Fruit fly (Drosophila melanogaster) whole organism, embryonic: Measurements from ENCODE around the gene CG11342.

Experiments used
- CG10543 ChIP-seq: fragments of 200-800 bp; sonication (Bioruptor generic); optimal IDR thresholded peaks from 3 replicates; lab custom pipeline; 2017; ENCODE audit warnings: missing biosample characterization, mild to moderate bottlenecking, missing genetic modification characterization, moderate library complexity
- CG10979 ChIP-seq: fragments of 200-800 bp; sonication (Bioruptor generic); optimal IDR thresholded peaks from 2 replicates; lab custom pipeline; 2018; ENCODE audit warnings: missing biosample characterization, mild to moderate bottlenecking, missing genetic modification characterization, moderate library complexity
- CG11398 ChIP-seq: fragments of 200-800 bp; sonication (Bioruptor generic); optimal IDR thresholded peaks from 2 replicates; lab custom pipeline; 2016; ENCODE audit warnings: missing biosample characterization, missing genetic modification characterization
- CG12769 ChIP-seq: fragments of 200-800 bp; sonication (Bioruptor generic); optimal IDR thresholded peaks from 2 replicates; lab custom pipeline; 2019; ENCODE audit warnings: missing biosample characterization, mild to moderate bottlenecking, missing genetic modification characterization, moderate library complexity
- CG13894 ChIP-seq: fragments of 200-800 bp; sonication (Bioruptor generic); optimal IDR thresholded peaks from 3 replicates; lab custom pipeline; 2018; ENCODE audit warnings: missing biosample characterization, mild to moderate bottlenecking, missing genetic modification characterization, moderate library complexity
- CG14860 ChIP-seq: fragments of 200-800 bp; sonication (Bioruptor generic); IDR thresholded peaks from 3 replicates; pipeline ENCODE4 v1.3.6; 2022; ENCODE audit warnings: missing biosample characterization, missing genetic modification characterization; ENCODE audit not compliant: partially characterized antibody
- CG15479 ChIP-seq: fragments of 200-800 bp; sonication (Bioruptor generic); optimal IDR thresholded peaks from 3 replicates; lab custom pipeline; 2019; ENCODE audit warnings: missing biosample characterization, mild to moderate bottlenecking, missing genetic modification characterization, moderate library complexity
- CG15514 ChIP-seq: fragments of 200-800 bp; sonication (Bioruptor generic); optimal IDR thresholded peaks from 3 replicates; lab custom pipeline; 2017; ENCODE audit warnings: missing biosample characterization, missing genetic modification characterization, mild to moderate bottlenecking, moderate library complexity, missing genetic modification reagents
- CG17328 ChIP-seq: fragments of 200-800 bp; sonication (Bioruptor generic); IDR thresholded peaks from 2 replicates; pipeline ENCODE4 v1.3.6; 2022; ENCODE audit warnings: missing biosample characterization, missing genetic modification characterization
- CG17361 ChIP-seq: fragments of 200-800 bp; sonication (Bioruptor generic); IDR thresholded peaks from 3 replicates; pipeline ENCODE4 v1.3.6; 2022; ENCODE audit warnings: missing biosample characterization, missing genetic modification characterization
- CG18599 ChIP-seq: fragments of 200-800 bp; sonication (Bioruptor generic); optimal IDR thresholded peaks from 3 replicates; lab custom pipeline; 2017; ENCODE audit warnings: missing biosample characterization, missing genetic modification characterization, mild to moderate bottlenecking, moderate library complexity, missing genetic modification reagents
- CG2678 ChIP-seq: fragments of 200-800 bp; sonication (Bioruptor generic); optimal IDR thresholded peaks from 3 replicates; lab custom pipeline; 2019; ENCODE audit warnings: missing biosample characterization, mild to moderate bottlenecking, missing genetic modification characterization, moderate library complexity
- CG34376 ChIP-seq: fragments of 200-800 bp; sonication (Bioruptor generic); optimal IDR thresholded peaks from 2 replicates; lab custom pipeline; 2018; ENCODE audit warnings: missing biosample characterization, mild to moderate bottlenecking, missing genetic modification characterization
- CG8290 ChIP-seq, 3 experiments: fragments of 200-800 bp; sonication (Bioruptor generic); optimal IDR thresholded peaks; 2 replicates each; lab custom pipeline; 2016 to 2019; ENCODE audit warnings: missing biosample characterization in 3 of 3, missing genetic modification characterization in 3 of 3, mild to moderate bottlenecking in 2 of 3, moderate library complexity in 1 of 3
- CG9817 ChIP-seq: fragments of 200-800 bp; sonication (Bioruptor generic); optimal IDR thresholded peaks from 2 replicates; lab custom pipeline; 2018; ENCODE audit warnings: missing biosample characterization, mild to moderate bottlenecking, missing genetic modification characterization, moderate library complexity
- CG9876 ChIP-seq: fragments of 200-800 bp; sonication (Bioruptor generic); optimal IDR thresholded peaks from 2 replicates; lab custom pipeline; 2016; ENCODE audit warnings: missing biosample characterization, missing genetic modification characterization
- Ets65A ChIP-seq: fragments of 200-800 bp; sonication (Bioruptor generic); peaks from one replicate; lab custom pipeline; 2016; ENCODE audit warnings: missing biosample characterization, missing genetic modification characterization
- Fer1 ChIP-seq: fragments of 200-800 bp; sonication (Bioruptor generic); optimal IDR thresholded peaks from 2 replicates; lab custom pipeline; 2017; ENCODE audit warnings: missing biosample characterization, mild to moderate bottlenecking, missing genetic modification characterization
- HLH3B ChIP-seq: fragments of 200-800 bp; sonication (Bioruptor generic); IDR thresholded peaks from 2 replicates; pipeline ENCODE4 v1.3.6; 2022; ENCODE audit warnings: missing biosample characterization, missing genetic modification characterization
- HmgZ ChIP-seq: fragments of 200-800 bp; sonication (Bioruptor generic); optimal IDR thresholded peaks from 2 replicates; lab custom pipeline; 2018; ENCODE audit warnings: missing biosample characterization, mild to moderate bottlenecking, missing genetic modification characterization
- Med ChIP-seq: fragments of 200-800 bp; sonication (Bioruptor generic); peaks from one replicate; lab custom pipeline; 2016; ENCODE audit warnings: missing biosample characterization, missing genetic modification characterization, mild to moderate bottlenecking, inconsistent platforms, moderate library complexity
- NFAT ChIP-seq: fragments of 200-800 bp; sonication (Bioruptor generic); IDR thresholded peaks from 2 replicates; pipeline ENCODE4 v1.3.6; 2022; ENCODE audit warnings: missing biosample characterization, missing genetic modification characterization
- Oaz ChIP-seq: fragments of 200-800 bp; sonication (Bioruptor generic); IDR thresholded peaks from 2 replicates; pipeline ENCODE4 v1.3.6; 2022; ENCODE audit warnings: missing biosample characterization, missing genetic modification characterization
- Pdp1 ChIP-seq, 2 experiments: fragments of 200-800 bp; sonication (Bioruptor generic); optimal IDR thresholded peaks; 3 replicates each; lab custom pipeline; 2016; ENCODE audit warnings: missing biosample characterization in 2 of 2, missing genetic modification characterization in 2 of 2, mild to moderate bottlenecking in 1 of 2, moderate library complexity in 1 of 2
- YL-1 ChIP-seq: fragments of 200-800 bp; sonication (Bioruptor generic); optimal IDR thresholded peaks from 3 replicates; lab custom pipeline; 2017; ENCODE audit warnings: missing biosample characterization, mild to moderate bottlenecking, missing genetic modification characterization
- aop ChIP-seq: fragments of 200-800 bp; sonication (Bioruptor generic); IDR thresholded peaks from 2 replicates; pipeline ENCODE4 v1.3.6; 2022; ENCODE audit warnings: missing biosample characterization, missing genetic modification characterization
- chm ChIP-seq: fragments of 200-800 bp; sonication (Bioruptor generic); IDR thresholded peaks from 2 replicates; pipeline ENCODE4 v1.3.6; 2022; ENCODE audit warnings: missing biosample characterization, missing genetic modification characterization
- exex ChIP-seq: fragments of 200-800 bp; sonication (Bioruptor generic); optimal IDR thresholded peaks from 4 replicates; lab custom pipeline; 2018; ENCODE audit warnings: missing biosample characterization, mild to moderate bottlenecking, missing genetic modification characterization, moderate library complexity
- grn ChIP-seq: fragments of 200-800 bp; sonication (Bioruptor generic); optimal IDR thresholded peaks from 3 replicates; lab custom pipeline; 2017; ENCODE audit warnings: missing biosample characterization, missing genetic modification characterization
- lab ChIP-seq: fragments of 200-800 bp; sonication (Bioruptor generic); optimal IDR thresholded peaks from 3 replicates; lab custom pipeline; 2017; ENCODE audit warnings: missing biosample characterization, missing genetic modification characterization, mild to moderate bottlenecking, moderate library complexity, missing genetic modification reagents
- lov ChIP-seq, 2 experiments: fragments of 200-800 bp in 1 of 2; fragments of >200 bp in 1 of 2; sonication (Bioruptor generic) in 1 of 2; IDR thresholded peaks in 1 of 2; optimal IDR thresholded peaks in 1 of 2; 2 replicates in 1 of 2; 3 replicates in 1 of 2; pipeline versions ENCODE4 v1.3.6 to Lab custom; 2017 to 2022; ENCODE audit warnings: missing biosample characterization in 1 of 2, missing genetic modification characterization in 1 of 2
- mirr ChIP-seq: fragments of 200-800 bp; sonication (Bioruptor generic); optimal IDR thresholded peaks from 3 replicates; lab custom pipeline; 2018; ENCODE audit warnings: missing biosample characterization, mild to moderate bottlenecking, missing genetic modification characterization
- rib ChIP-seq: fragments of 200-800 bp; sonication (Bioruptor generic); IDR thresholded peaks from 2 replicates; pipeline ENCODE4 v1.3.6; 2022; ENCODE audit warnings: missing biosample characterization, missing genetic modification characterization
- sens ChIP-seq: fragments of 200-800 bp; sonication (Bioruptor generic); peaks from one replicate; lab custom pipeline; 2016; ENCODE audit warnings: missing biosample characterization, missing genetic modification characterization
- sob ChIP-seq: fragments of 200-800 bp; sonication (Bioruptor generic); IDR thresholded peaks from 2 replicates; pipeline ENCODE4 v1.3.6; 2022; ENCODE audit warnings: missing biosample characterization, missing genetic modification characterization
- sug ChIP-seq: fragments of 200-800 bp; optimal IDR thresholded peaks from 2 replicates; lab custom pipeline; 2019; ENCODE audit warnings: missing biosample characterization, mild to moderate bottlenecking, missing genetic modification characterization, moderate library complexity

Gene CG11342

DNA sequence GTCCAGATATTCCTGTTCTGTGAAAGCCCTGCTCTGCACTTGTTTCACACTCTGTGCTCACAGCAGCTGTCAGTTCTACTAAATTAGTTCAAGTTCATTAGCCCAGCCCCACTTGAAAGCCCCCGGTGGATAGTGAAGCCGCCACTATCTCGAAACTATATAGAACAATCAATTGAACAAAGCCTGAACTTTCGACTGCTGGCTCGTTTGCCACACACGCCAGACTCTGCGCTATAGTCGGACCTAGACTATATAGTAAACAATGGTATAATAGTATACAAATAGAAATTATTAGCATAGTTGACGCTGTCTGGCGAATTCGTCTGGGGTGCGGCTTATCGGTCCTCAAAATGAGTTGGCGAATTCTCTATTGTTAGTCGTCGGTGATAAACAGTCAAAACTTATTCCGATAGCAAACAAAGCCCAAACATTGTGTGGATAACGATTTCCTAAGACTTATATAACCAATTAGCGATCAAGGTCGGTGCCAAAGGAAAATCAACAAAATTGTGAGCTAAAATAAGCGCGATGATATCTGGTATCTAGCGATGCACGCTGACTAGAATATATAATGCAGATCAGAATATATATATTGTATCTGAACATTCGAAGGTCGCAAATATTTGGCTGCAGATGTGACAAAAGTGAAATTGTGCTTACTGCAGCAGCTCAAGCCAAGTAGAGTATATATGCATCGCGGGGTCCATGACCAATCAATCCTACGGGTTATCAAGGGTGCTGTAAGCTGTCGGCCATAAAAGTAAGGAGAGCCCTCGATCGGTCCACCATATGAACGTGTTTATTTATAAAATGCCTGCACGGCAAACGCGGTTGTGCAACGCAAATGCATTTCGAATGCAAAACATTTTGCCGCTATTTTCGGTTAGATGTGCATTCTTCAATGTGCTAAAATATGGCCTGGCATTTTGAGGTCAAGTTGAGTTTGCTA, 48.3 kb upstream of the CG11342 start:
- TF ChIP-seq CG15479 (GFP tag; lab: Kevin White, UChicago) (no peak), mirr (peak; percentile 35), CG9876 (no peak), lov (optimal IDR thresholded peaks at IDR 0.05; lab: Kevin White, UChicago) (no peak), lov (GFP tag; IDR thresholded peaks at IDR 0.05; lab: Robert Waterston, UW) (0 out of 3 replicates have a peak, but pooled peaks have one; percentile 49), Med (GFP tag; lab: Kevin White, UChicago) (peak; percentile 72), grn (GFP tag; lab: Kevin White, UChicago) (no peak), lab (GFP tag; lab: Kevin White, UChicago) (peak; percentile 21), CG2678 (peak; percentile 16), CG17328 (no peak), rib (GFP tag; lab: Robert Waterston, UW) (peak; percentile 41; the same call in 1 of the 2 replicates), CG15514 (GFP tag; lab: Kevin White, UChicago) (peak; percentile 6), CG13894 (peak; percentile 87), CG10543 (GFP tag; lab: Kevin White, UChicago) (peak; percentile 63), sug (tag; lab: Kevin White, UChicago) (peak; percentile 82), Ets65A (GFP tag; lab: Kevin White, UChicago) (peak; percentile 31), exex (peak; percentile 54), CG34376 (GFP tag; lab: Kevin White, UChicago) (peak; percentile 85), chm (GFP tag; lab: Robert Waterston, UW) (no peak), CG12769 (tag; lab: Kevin White, UChicago) (peak; percentile 61), CG9817 (no peak), CG17361 (GFP tag; lab: Robert Waterston, UW) (no peak), NFAT (GFP tag; lab: Robert Waterston, UW) (no peak), aop (GFP tag; lab: Robert Waterston, UW) (no peak), CG14860 (GFP tag; lab: Robert Waterston, UW) (no peak), Oaz (GFP tag; lab: Robert Waterston, UW) (no peak), sob (GFP tag; lab: Robert Waterston, UW) (no peak), Pdp1 (GFP tag; optimal IDR thresholded peaks at IDR 0.05; lab: Kevin White, UChicago) (peak in 1 of 2 experiments; percentile 92), CG10979 (tag; lab: Kevin White, UChicago) (no peak), CG11398 (no peak), sens (peak; percentile 75), HmgZ (tag; lab: Kevin White, UChicago) (peak; percentile 28), CG18599 (GFP tag; lab: Kevin White, UChicago) (peak; percentile 12), YL-1 (no peak), Fer1 (GFP tag; lab: Kevin White, UChicago) (peak; percentile 14), HLH3B (GFP tag; lab: Robert Waterston, UW) (no peak)

DNA sequence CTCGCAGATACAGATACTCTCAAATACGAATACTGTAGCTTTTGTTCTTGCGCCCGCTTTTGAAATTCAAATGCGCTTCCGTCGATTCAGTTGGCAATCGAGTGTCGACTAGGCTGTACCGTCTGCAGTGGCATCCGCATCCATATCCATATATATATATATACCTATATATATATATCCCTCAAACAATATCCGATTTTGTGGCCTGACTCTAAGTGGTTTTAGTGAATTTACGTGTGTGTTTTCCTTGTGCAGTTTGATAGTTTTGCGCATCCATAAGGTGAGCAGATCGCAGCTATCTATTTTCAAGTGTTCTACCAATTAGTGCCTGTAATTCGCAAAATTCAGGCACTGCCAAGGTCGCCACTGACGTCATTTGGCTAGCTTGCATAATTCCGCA, 47.3 kb upstream of the CG11342 start:
- TF ChIP-seq sens (peak; percentile 40), Pdp1 (GFP tag; optimal IDR thresholded peaks at IDR 0.05; lab: Kevin White, UChicago) (peak in 1 of 2 experiments; percentile 30), CG11398 (no peak), CG8290 (GFP tag; optimal IDR thresholded peaks at IDR 0.05; lab: Kevin White, UChicago) (no peak), CG8290 (tag; optimal IDR thresholded peaks at IDR 0.05; lab: Kevin White, UChicago) (peak in 1 of 2 experiments; percentile 7)
- TF ChIP-seq, all 482 proteins: peak for 3
